Worm (Caenorhabditis elegans): ENCODE results near the gene C26G2.2.

Gene C26G2.2

DNA sequence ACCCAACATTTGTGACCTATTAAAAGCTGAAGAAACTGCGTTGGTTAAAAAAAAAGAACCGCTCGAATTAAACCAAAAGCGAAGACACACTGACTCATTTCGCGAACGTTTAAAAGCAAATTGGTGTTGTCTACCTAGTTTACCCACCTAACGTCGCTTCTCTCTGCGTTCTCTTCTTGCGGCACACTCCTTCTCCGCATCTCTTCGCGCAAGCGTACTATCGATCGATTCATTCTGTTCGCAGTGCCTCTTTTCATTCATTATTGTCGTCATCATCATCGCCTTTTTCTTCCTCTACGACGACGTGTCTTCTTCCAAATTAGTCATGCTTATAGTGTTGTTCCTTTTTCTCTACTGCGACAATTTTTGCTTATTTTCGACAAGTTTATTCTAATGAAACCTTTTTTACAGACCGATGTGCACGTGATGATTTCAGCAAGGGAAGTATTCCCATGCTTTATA, 47.1 kb downstream of the C26G2.2 start, which contains the start of gene atrn-1:
Gene atrn-1 (plus strand): TSS at position 412 of the 462 bp plus-strand sequence.
- no peak for TF ChIP-seq unc-86 (tag; optimal IDR thresholded peaks at IDR 0.05)
- no peak for TF ChIP-seq hlh-8 (tag; optimal IDR thresholded peaks at IDR 0.05)
- TF ChIP-seq lin-11 (tag; optimal IDR thresholded peaks at IDR 0.05), result no peak
- peak; percentile 48 for TF ChIP-seq ceh-48 (tag; optimal IDR thresholded peaks at IDR 0.05)
- TF ChIP-seq ceh-31 (tag; optimal IDR thresholded peaks at IDR 0.05), result peak; percentile 44

DNA sequence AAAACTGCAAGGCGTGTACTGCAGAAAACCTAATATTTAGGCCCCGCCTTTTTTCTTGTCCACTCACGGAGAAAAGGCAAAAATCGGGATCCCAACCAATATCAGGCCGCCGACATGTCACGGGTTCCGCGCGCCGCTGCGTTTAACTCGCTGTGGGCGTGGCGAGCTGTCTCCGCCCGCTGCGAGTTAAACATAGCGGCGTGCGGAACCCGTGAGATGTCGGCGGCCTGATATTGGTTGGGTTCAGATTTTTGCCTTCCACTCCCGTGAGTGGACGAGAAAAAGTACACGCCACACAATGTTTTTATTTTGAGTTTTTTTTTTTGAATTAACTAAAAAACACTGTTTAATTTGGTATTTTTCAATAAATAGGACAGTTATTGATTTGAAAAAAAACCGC, 51.3 kb downstream of the C26G2.2 start:
- TF ChIP-seq ceh-9 (tag; optimal IDR thresholded peaks at IDR 0.05), result no peak
- TF ChIP-seq unc-42 (tag; optimal IDR thresholded peaks at IDR 0.05), result no peak
- no peak for TF ChIP-seq ttx-3 (tag; optimal IDR thresholded peaks at IDR 0.05)
- TF ChIP-seq nhr-11 (tag; optimal IDR thresholded peaks at IDR 0.05), result no peak
- no peak for TF ChIP-seq zip-5 (tag; optimal IDR thresholded peaks at IDR 0.05)
- TF ChIP-seq eyg-1 (tag; optimal IDR thresholded peaks at IDR 0.05), result no peak
- no peak for TF ChIP-seq dmd-4 (tag; optimal IDR thresholded peaks at IDR 0.05; ENCODE audit: borderline replicate concordance)
- TF ChIP-seq sdc-2 (tag; optimal IDR thresholded peaks at IDR 0.05), result no peak
- TF ChIP-seq ceh-34 (tag; optimal IDR thresholded peaks at IDR 0.05), result no peak
- TF ChIP-seq unc-86 (tag; optimal IDR thresholded peaks at IDR 0.05), result no peak
- no peak for TF ChIP-seq odd-2 (tag; optimal IDR thresholded peaks at IDR 0.05)
- no peak for TF ChIP-seq fkh-6 (tag; optimal IDR thresholded peaks at IDR 0.05)

DNA sequence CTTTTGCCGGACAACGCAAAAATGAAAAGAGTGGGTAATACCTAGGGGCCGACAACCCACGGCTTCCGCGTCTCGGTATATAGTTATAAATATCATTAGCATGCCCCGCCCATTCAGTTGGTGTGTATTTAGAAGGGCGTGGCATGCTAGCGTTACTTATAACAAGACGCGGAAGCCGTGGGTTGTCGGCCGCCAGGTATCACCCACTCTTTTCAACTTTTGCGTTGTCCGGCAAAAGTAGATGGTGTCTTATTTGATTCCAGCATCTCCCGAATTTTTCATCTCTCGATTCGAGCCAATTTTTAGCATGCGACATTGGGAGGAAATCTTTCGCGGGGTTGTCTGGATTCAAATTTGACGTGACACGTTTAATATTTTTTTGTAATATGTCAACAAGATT, 53.7 kb downstream of the C26G2.2 start:
- TF ChIP-seq lim-6 (tag; optimal IDR thresholded peaks at IDR 0.05) (no peak), ceh-18 (tag; optimal IDR thresholded peaks at IDR 0.05) (no peak), madf-2 (tag; optimal IDR thresholded peaks at IDR 0.05) (no peak), ceh-48 (tag; optimal IDR thresholded peaks at IDR 0.05) (no peak), rnt-1 (tag; optimal IDR thresholded peaks at IDR 0.05) (no peak), ttx-3 (tag; optimal IDR thresholded peaks at IDR 0.05) (no peak), ceh-22 (tag; optimal IDR thresholded peaks at IDR 0.05) (no peak), hlh-13 (GFP tag; optimal IDR thresholded peaks at IDR 0.05) (no peak), ama-1 (optimal IDR thresholded peaks at IDR 0.05) (no peak), unc-55 (GFP tag; optimal IDR thresholded peaks at IDR 0.05) (no peak), hlh-8 (tag; optimal IDR thresholded peaks at IDR 0.05) (no peak), pha-4 (tag; optimal IDR thresholded peaks at IDR 0.05) (no peak), fax-1 (tag; optimal IDR thresholded peaks at IDR 0.05) (no peak), ceh-30 (tag; optimal IDR thresholded peaks at IDR 0.05) (no peak), pax-1 (tag; optimal IDR thresholded peaks at IDR 0.05) (no peak), hlh-6 (tag; optimal IDR thresholded peaks at IDR 0.05) (no peak), ets-4 (tag; optimal IDR thresholded peaks at IDR 0.05) (no peak), ref-2 (tag; optimal IDR thresholded peaks at IDR 0.05) (no peak), ceh-24 (tag; optimal IDR thresholded peaks at IDR 0.05) (no peak)
